Fruit fly (Drosophila melanogaster): ENCODE results near the gene CAH5.

DNA sequence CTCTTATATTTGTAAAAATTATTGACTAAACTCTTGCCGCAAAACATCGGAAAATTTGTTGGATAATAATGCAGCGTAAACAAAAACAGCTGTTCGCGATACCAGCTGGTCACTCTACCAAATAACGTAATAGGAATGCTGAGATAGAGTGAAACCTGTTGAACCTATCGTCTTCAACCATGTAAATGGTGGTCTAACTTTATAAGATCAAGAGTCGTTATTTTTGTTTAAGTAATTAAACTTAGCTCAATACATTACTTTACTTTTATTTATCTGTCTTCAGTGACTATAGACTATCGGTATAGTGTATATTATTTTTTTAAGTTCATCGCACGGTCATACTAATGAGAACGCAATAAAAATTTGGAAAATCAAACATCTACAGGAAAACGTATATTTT lies 7.6 kb upstream of the CAH5 start, which contains the start of the genes CG1750 and spn-F:
- no peak for TF ChIP-seq Vsx2 (GFP tag; optimal IDR thresholded peaks at IDR 0.05; ENCODE audit: partially characterized antibody)
- TF ChIP-seq Mio (GFP tag; optimal IDR thresholded peaks at IDR 0.05), result no peak
- TF ChIP-seq Abd-B (GFP tag; optimal IDR thresholded peaks at IDR 0.05), result no peak
- no peak for TF ChIP-seq rgr (GFP tag; optimal IDR thresholded peaks at IDR 0.05)
- no peak for TF ChIP-seq Hr78 (GFP tag; optimal IDR thresholded peaks at IDR 0.05)
- no peak for TF ChIP-seq fru (GFP tag; optimal IDR thresholded peaks at IDR 0.05)
- TF ChIP-seq brk (GFP tag; optimal IDR thresholded peaks at IDR 0.05), result no peak
- TF ChIP-seq h (GFP tag; optimal IDR thresholded peaks at IDR 0.05), result no peak
- no peak for TF ChIP-seq ey (GFP tag; optimal IDR thresholded peaks at IDR 0.05)
- no peak for TF ChIP-seq sv (GFP tag; optimal IDR thresholded peaks at IDR 0.05)
- TF ChIP-seq Hr83 (GFP tag; optimal IDR thresholded peaks at IDR 0.05; ENCODE audit: poor library complexity, severe bottlenecking), result no peak

Data from whole organism, wandering third instar larva.